Worm (Caenorhabditis elegans): ENCODE data around the gene aqp-5.

Gene aqp-5

ce11 chrV:10535325-10535724, 43.8 kb downstream of the aqp-5 start (continued):
- TF ChIP-seq unc-39 (tag; optimal IDR thresholded peaks at IDR 0.05): no peak
- no peak for TF ChIP-seq ceh-82 (tag; optimal IDR thresholded peaks at IDR 0.05)
- no peak for TF ChIP-seq lin-39 (tag; optimal IDR thresholded peaks at IDR 0.05)

- TF ChIP-seq unc-39 (tag; optimal IDR thresholded peaks at IDR 0.05) (no peak), blmp-1 (tag; optimal IDR thresholded peaks at IDR 0.05; ENCODE audit: insufficient read depth) (peak; percentile 33), ceh-16 (tag; optimal IDR thresholded peaks at IDR 0.05) (no peak), nhr-129 (tag; optimal IDR thresholded peaks at IDR 0.05) (peak; percentile 46), sma-9 (GFP tag; optimal IDR thresholded peaks at IDR 0.05) (peak; percentile 1), sma-9 (tag; optimal IDR thresholded peaks at IDR 0.05) (no peak), nhr-25 (tag; optimal IDR thresholded peaks at IDR 0.05) (peak; percentile 39), ztf-11 (tag; optimal IDR thresholded peaks at IDR 0.05) (no peak), ama-1 (optimal IDR thresholded peaks at IDR 0.05) (peak; percentile 14), sma-3 (GFP tag; optimal IDR thresholded peaks at IDR 0.05) (peak; percentile 1), lsy-2 (tag; optimal IDR thresholded peaks at IDR 0.05) (peak in 1 of 2 experiments; percentile 1), sem-4 (tag; optimal IDR thresholded peaks at IDR 0.05) (no peak), nhr-11 (tag; optimal IDR thresholded peaks at IDR 0.05) (no peak), skn-1 (tag; optimal IDR thresholded peaks at IDR 0.05) (no peak), lin-13 (GFP tag; optimal IDR thresholded peaks at IDR 0.05) (no peak), egl-27 (tag; optimal IDR thresholded peaks at IDR 0.05) (no peak), nhr-10 (tag; optimal IDR thresholded peaks at IDR 0.05) (no peak), ceh-82 (tag; optimal IDR thresholded peaks at IDR 0.05) (no peak), elt-1 (tag; optimal IDR thresholded peaks at IDR 0.05) (no peak), zag-1 (tag; optimal IDR thresholded peaks at IDR 0.05) (no peak), nhr-237 (tag; optimal IDR thresholded peaks at IDR 0.05) (no peak), mbf-1 (tag; optimal IDR thresholded peaks at IDR 0.05) (no peak), snpc-4 (tag; optimal IDR thresholded peaks at IDR 0.05) (no peak), gmeb-1 (tag; optimal IDR thresholded peaks at IDR 0.05) (peak; percentile 52), nhr-23 (tag; optimal IDR thresholded peaks at IDR 0.05) (no peak), C34F6.9 (tag; optimal IDR thresholded peaks at IDR 0.05) (no peak), fos-1 (tag; optimal IDR thresholded peaks at IDR 0.05) (peak; percentile 0), crh-2 (tag; optimal IDR thresholded peaks at IDR 0.05) (peak; percentile 42), lin-11 (tag; optimal IDR thresholded peaks at IDR 0.05) (peak; percentile 10), nhr-12 (tag; optimal IDR thresholded peaks at IDR 0.05) (no peak), elt-3 (tag; optimal IDR thresholded peaks at IDR 0.05) (no peak), F13H6.1 (tag; optimal IDR thresholded peaks at IDR 0.05) (no peak), peb-1 (tag; optimal IDR thresholded peaks at IDR 0.05) (no peak)
Measured at ce11 chrV:10536095-10536691, 44.6 kb downstream of the aqp-5 start, which contains the start of gene ppm-1.A. Gene ppm-1.A (minus strand): TSS chrV:10536388.

ce11 chrV:10536808-10537207, 45.3 kb downstream of the aqp-5 start:
- TF ChIP-seq Y55F3AM.14 (GFP tag; optimal IDR thresholded peaks at IDR 0.05) (peak; percentile 86), peb-1 (tag; optimal IDR thresholded peaks at IDR 0.05) (no peak), unc-55 (GFP tag; optimal IDR thresholded peaks at IDR 0.05) (peak; percentile 94), ceh-82 (tag; optimal IDR thresholded peaks at IDR 0.05) (peak; percentile 44), mdl-1 (tag; optimal IDR thresholded peaks at IDR 0.05) (peak in 1 of 2 experiments; percentile 79), mbf-1 (tag; optimal IDR thresholded peaks at IDR 0.05) (no peak), crh-2 (tag; optimal IDR thresholded peaks at IDR 0.05) (peak; percentile 96), fos-1 (tag; optimal IDR thresholded peaks at IDR 0.05) (peak; percentile 89), elt-1 (tag; optimal IDR thresholded peaks at IDR 0.05) (no peak), aly-2 (tag; optimal IDR thresholded peaks at IDR 0.05) (no peak), blmp-1 (tag; optimal IDR thresholded peaks at IDR 0.05; ENCODE audit: insufficient read depth) (peak; percentile 52), nhr-11 (tag; optimal IDR thresholded peaks at IDR 0.05) (no peak), nhr-21 (tag; optimal IDR thresholded peaks at IDR 0.05) (peak; percentile 87), lin-39 (tag; optimal IDR thresholded peaks at IDR 0.05) (peak; percentile 2), elt-3 (tag; optimal IDR thresholded peaks at IDR 0.05) (no peak), nhr-6 (tag; optimal IDR thresholded peaks at IDR 0.05) (peak; percentile 93), sma-9 (GFP tag; optimal IDR thresholded peaks at IDR 0.05) (peak; percentile 95), sma-9 (tag; optimal IDR thresholded peaks at IDR 0.05) (no peak), nhr-23 (tag; optimal IDR thresholded peaks at IDR 0.05) (no peak), nhr-129 (tag; optimal IDR thresholded peaks at IDR 0.05) (peak; percentile 97), mab-5 (tag; optimal IDR thresholded peaks at IDR 0.05) (peak; percentile 87), unc-62 (GFP tag; optimal IDR thresholded peaks at IDR 0.05) (peak; percentile 32), R02D3.7 (tag; optimal IDR thresholded peaks at IDR 0.05) (peak; percentile 42), dmd-4 (tag; optimal IDR thresholded peaks at IDR 0.05) (no peak), lsy-2 (tag; optimal IDR thresholded peaks at IDR 0.05) (peak; percentile 86 to 95), nhr-10 (tag; optimal IDR thresholded peaks at IDR 0.05) (peak; percentile 31), ZK546.5 (tag; optimal IDR thresholded peaks at IDR 0.05) (peak; percentile 12), sem-4 (tag; optimal IDR thresholded peaks at IDR 0.05) (peak; percentile 95), ama-1 (optimal IDR thresholded peaks at IDR 0.05) (peak; percentile 74), nhr-77 (tag; optimal IDR thresholded peaks at IDR 0.05) (peak; percentile 48), lin-11 (tag; optimal IDR thresholded peaks at IDR 0.05) (peak; percentile 93), ceh-16 (tag; optimal IDR thresholded peaks at IDR 0.05) (peak; percentile 86), sma-3 (GFP tag; optimal IDR thresholded peaks at IDR 0.05) (peak; percentile 87), C34F6.9 (tag; optimal IDR thresholded peaks at IDR 0.05) (peak; percentile 98), gmeb-1 (tag; optimal IDR thresholded peaks at IDR 0.05) (peak; percentile 96), nhr-237 (tag; optimal IDR thresholded peaks at IDR 0.05) (no peak), F13H6.1 (tag; optimal IDR thresholded peaks at IDR 0.05) (peak; percentile 94), lin-13 (GFP tag; optimal IDR thresholded peaks at IDR 0.05) (peak; percentile 93), egl-27 (tag; optimal IDR thresholded peaks at IDR 0.05) (peak; percentile 87), zag-1 (tag; optimal IDR thresholded peaks at IDR 0.05) (peak; percentile 64)

Data from whole organism, L2 larva.